Fruit fly (Drosophila melanogaster): ENCODE measurements around the gene Nubp2.

Nubp2 gene

dm6 chr3L:20531257-20531656 is 4.9 kb downstream of the Nubp2 start:
- no peak for TF ChIP-seq CG17801 (GFP tag; optimal IDR thresholded peaks at IDR 0.05; ENCODE audit: partially characterized antibody)

- TF ChIP-seq CG17801 (GFP tag; optimal IDR thresholded peaks at IDR 0.05; ENCODE audit: partially characterized antibody) = no peak
These were observed 7.0 kb downstream of the Nubp2 start, which contains the start of gene CG13250 for dm6 chr3L:20533409-20533808. CG13250 (plus strand) TSS chr3L:20533709.

dm6 chr3L:20536919-20537318 is 10.5 kb downstream of the Nubp2 start:
- TF ChIP-seq CG17801 (GFP tag; optimal IDR thresholded peaks at IDR 0.05; ENCODE audit: partially characterized antibody) = no peak

- TF ChIP-seq CG17801 (GFP tag; optimal IDR thresholded peaks at IDR 0.05; ENCODE audit: partially characterized antibody) = no peak
These were observed 11.4 kb downstream of the Nubp2 start for dm6 chr3L:20537655-20538300.

- TF ChIP-seq CG17801 (GFP tag; optimal IDR thresholded peaks at IDR 0.05; ENCODE audit: partially characterized antibody) = no peak
These were observed 12.1 kb downstream of the Nubp2 start for dm6 chr3L:20538458-20538857.

- no peak for TF ChIP-seq CG17801 (GFP tag; optimal IDR thresholded peaks at IDR 0.05; ENCODE audit: partially characterized antibody)
These were observed 13.0 kb downstream of the Nubp2 start for dm6 chr3L:20539116-20539990.

dm6 chr3L:20540182-20540974 is 14.0 kb downstream of the Nubp2 start, which contains the start of gene Rcd2:
Rcd2 (minus strand) TSS chr3L:20540417.
- TF ChIP-seq CG17801 (GFP tag; optimal IDR thresholded peaks at IDR 0.05; ENCODE audit: partially characterized antibody) = peak; percentile 78

- no peak for TF ChIP-seq CG17801 (GFP tag; optimal IDR thresholded peaks at IDR 0.05; ENCODE audit: partially characterized antibody)
These were observed 14.9 kb downstream of the Nubp2 start for dm6 chr3L:20540975-20541951.

dm6 chr3L:20548201-20548854 is 22.0 kb downstream of the Nubp2 start:
- TF ChIP-seq CG17801 (GFP tag; optimal IDR thresholded peaks at IDR 0.05; ENCODE audit: partially characterized antibody) = no peak

- TF ChIP-seq CG17801 (GFP tag; optimal IDR thresholded peaks at IDR 0.05; ENCODE audit: partially characterized antibody) = no peak
These were observed 23.0 kb downstream of the Nubp2 start for dm6 chr3L:20549358-20549757.

- TF ChIP-seq CG17801 (GFP tag; optimal IDR thresholded peaks at IDR 0.05; ENCODE audit: partially characterized antibody) = no peak
These were observed 25.5 kb downstream of the Nubp2 start for dm6 chr3L:20551862-20552261.

- TF ChIP-seq CG17801 (GFP tag; optimal IDR thresholded peaks at IDR 0.05; ENCODE audit: partially characterized antibody) = no peak
These were observed 30.0 kb downstream of the Nubp2 start for dm6 chr3L:20556371-20556770.

- no peak for TF ChIP-seq CG17801 (GFP tag; optimal IDR thresholded peaks at IDR 0.05; ENCODE audit: partially characterized antibody)
These were observed 30.7 kb downstream of the Nubp2 start for dm6 chr3L:20557065-20557464.

- TF ChIP-seq CG17801 (GFP tag; optimal IDR thresholded peaks at IDR 0.05; ENCODE audit: partially characterized antibody) = no peak
These were observed 36.3 kb downstream of the Nubp2 start for dm6 chr3L:20562649-20563048.
